Worm (Caenorhabditis elegans) whole organism, L4 larva: ENCODE measurements around the gene selt-1.1.
A peak's percentile ranks its signal among the peaks of the same experiment; 100 is the strongest.

Experiments used
- F44E2.7 ChIP-seq: fragments of 200-800 bp; sonication (Bioruptor generic); IDR thresholded peaks from 2 replicates; pipeline ENCODE4 v2.1.2; 2022; ENCODE audit warnings: missing genetic modification characterization, missing compliant biosample characterization
- T26A8.4 ChIP-seq: fragments of 200-800 bp; sonication (Bioruptor generic); IDR thresholded peaks from 2 replicates; pipeline ENCODE4 v1.3.6; 2022; ENCODE audit warnings: missing genetic modification characterization, missing compliant biosample characterization
- Y105C5A.15 ChIP-seq: fragments of 200-800 bp; sonication (Bioruptor generic); IDR thresholded peaks from 2 replicates; pipeline ENCODE4 v1.3.6; 2022; ENCODE audit warnings: missing genetic modification characterization, missing compliant biosample characterization
- ZK546.5 ChIP-seq, 2 experiments: sonication (generic microtip); optimal IDR thresholded peaks; 2 replicates each; lab custom pipeline; 2017; ENCODE audit warnings: missing biosample characterization in 2 of 2, missing genetic modification characterization in 2 of 2
- aha-1 ChIP-seq: fragments of 150-350 bp; peaks from one replicate; lab custom pipeline; 2014; ENCODE audit warnings: missing biosample characterization, missing genetic modification characterization
- arid-1 ChIP-seq: fragments of 200-800 bp; sonication (Bioruptor generic); conservative IDR thresholded peaks from 2 replicates; pipeline ENCODE4 v1.3.6; 2022; ENCODE audit warnings: missing genetic modification reagents, missing genetic modification characterization, missing compliant biosample characterization
- ceh-28 ChIP-seq: fragments of 150-350 bp; optimal IDR thresholded peaks from 2 replicates; lab custom pipeline; 2014; ENCODE audit warnings: missing biosample characterization, missing genetic modification reagents, missing genetic modification characterization
- ceh-62 ChIP-seq: sonication (generic microtip); optimal IDR thresholded peaks from 2 replicates; lab custom pipeline; 2017; ENCODE audit warnings: missing biosample characterization, missing genetic modification characterization
- ctbp-1 ChIP-seq: fragments of 200-800 bp; sonication (Bioruptor generic); IDR thresholded peaks from 2 replicates; pipeline ENCODE4 v1.3.6; 2022; ENCODE audit warnings: missing genetic modification reagents, missing genetic modification characterization, missing compliant biosample characterization
- daf-16 ChIP-seq, 3 experiments: sonication (generic microtip); optimal IDR thresholded peaks; 2 replicates each; lab custom pipeline; 2016 to 2017; ENCODE audit warnings: missing genetic modification characterization in 3 of 3, missing genetic modification reagents in 3 of 3, mild to moderate bottlenecking in 2 of 3, missing compliant biosample characterization in 2 of 3, missing biosample characterization in 1 of 3, moderate library complexity in 1 of 3
- daf-8 ChIP-seq: fragments of 200-800 bp; sonication (Bioruptor generic); IDR thresholded peaks from 2 replicates; pipeline ENCODE4 v1.3.6; 2022; ENCODE audit warnings: missing genetic modification characterization, missing compliant biosample characterization
- egl-27 ChIP-seq: sonication (generic microtip); optimal IDR thresholded peaks from 3 replicates; lab custom pipeline; 2017; ENCODE audit warnings: missing biosample characterization, missing genetic modification reagents, missing genetic modification characterization
- hlh-11 ChIP-seq: fragments of 200-800 bp; sonication (Bioruptor generic); optimal IDR thresholded peaks from 2 replicates; lab custom pipeline; 2018; ENCODE audit warnings: mild to moderate bottlenecking, missing genetic modification characterization, missing compliant biosample characterization
- hlh-30 ChIP-seq: sonication (generic microtip); optimal IDR thresholded peaks from 2 replicates; lab custom pipeline; 2017; ENCODE audit warnings: antibody characterized with exemption, mild to moderate bottlenecking, missing genetic modification characterization, missing compliant biosample characterization; ENCODE audit not compliant: insufficient read depth
- hmg-1.1 ChIP-seq: fragments of 200-800 bp; sonication (Bioruptor generic); IDR thresholded peaks from 2 replicates; pipeline ENCODE4 v1.3.6; 2022; ENCODE audit warnings: missing genetic modification reagents, missing genetic modification characterization, missing compliant biosample characterization
- lin-1 ChIP-seq: fragments of 200-800 bp; sonication (Bioruptor generic); IDR thresholded peaks from 2 replicates; pipeline ENCODE4 v1.3.6; 2022; ENCODE audit warnings: missing genetic modification reagents, missing genetic modification characterization, missing compliant biosample characterization
- lin-38 ChIP-seq: fragments of 200-800 bp; sonication (Bioruptor generic); IDR thresholded peaks from 2 replicates; pipeline ENCODE4 v1.3.6; 2022; ENCODE audit warnings: missing genetic modification reagents, missing genetic modification characterization, missing compliant biosample characterization
- madf-9 ChIP-seq: fragments of 200-800 bp; sonication (Bioruptor generic); conservative IDR thresholded peaks from 2 replicates; pipeline ENCODE4 v1.3.6; 2022; ENCODE audit warnings: missing genetic modification reagents, missing genetic modification characterization, missing compliant biosample characterization
- mdt-29 ChIP-seq: fragments of 200-800 bp; sonication (Bioruptor generic); IDR thresholded peaks from 2 replicates; pipeline ENCODE4 v1.3.6; 2022; ENCODE audit warnings: missing genetic modification reagents, missing genetic modification characterization, missing compliant biosample characterization
- mep-1 ChIP-seq: fragments of 150-350 bp; sonication (generic microtip); optimal IDR thresholded peaks from 3 replicates; lab custom pipeline; 2014; ENCODE audit warnings: missing biosample characterization, missing genetic modification characterization
- mes-2 ChIP-seq: sonication (generic microtip); optimal IDR thresholded peaks from 2 replicates; lab custom pipeline; 2016; ENCODE audit warnings: missing genotype, mild to moderate bottlenecking, missing genetic modification characterization, missing compliant biosample characterization; ENCODE audit not compliant: poor library complexity, severe bottlenecking
- nhr-25 ChIP-seq: sonication (generic microtip); optimal IDR thresholded peaks from 2 replicates; lab custom pipeline; 2017; ENCODE audit warnings: missing genetic modification characterization, mild to moderate bottlenecking, missing compliant biosample characterization, antibody characterized with exemption, moderate library complexity, borderline replicate concordance; ENCODE audit not compliant: insufficient read depth
- nhr-28 ChIP-seq: fragments of 150-350 bp; optimal IDR thresholded peaks from 2 replicates; lab custom pipeline; 2014; ENCODE audit warnings: missing biosample characterization, missing genetic modification characterization
- nhr-6 ChIP-seq: fragments of 150-350 bp; optimal IDR thresholded peaks from 2 replicates; lab custom pipeline; 2014; ENCODE audit warnings: missing biosample characterization, missing genetic modification characterization
- nhr-76 ChIP-seq: fragments of 150-350 bp; optimal IDR thresholded peaks from 2 replicates; lab custom pipeline; 2014; ENCODE audit warnings: missing biosample characterization, missing genetic modification characterization
- php-3 ChIP-seq: fragments of 200-800 bp; sonication (Bioruptor generic); IDR thresholded peaks from 2 replicates; pipeline ENCODE4 v1.3.6; 2022; ENCODE audit warnings: missing genetic modification reagents, missing genetic modification characterization, missing compliant biosample characterization
- set-16 ChIP-seq: fragments of 200-800 bp; sonication (Bioruptor generic); IDR thresholded peaks from 2 replicates; pipeline ENCODE4 v1.3.6; 2022; ENCODE audit warnings: missing genetic modification reagents, missing genetic modification characterization, missing compliant biosample characterization
- tag-97 ChIP-seq: fragments of 200-800 bp; sonication (Bioruptor generic); IDR thresholded peaks from 2 replicates; pipeline ENCODE4 v1.3.6; 2022; ENCODE audit warnings: missing genetic modification characterization, missing compliant biosample characterization
- unc-39 ChIP-seq: sonication (generic microtip); optimal IDR thresholded peaks from 2 replicates; lab custom pipeline; 2017; ENCODE audit warnings: missing biosample characterization, missing genetic modification characterization
- unc-62 ChIP-seq, 3 experiments: fragments of 150-350 bp in 1 of 3; sonication (generic microtip); optimal IDR thresholded peaks in 2 of 3; peaks in 1 of 3; 1 replicate in 1 of 3; 2 replicates in 2 of 3; lab custom pipeline; 2014 to 2017; ENCODE audit warnings: missing biosample characterization in 3 of 3, missing genetic modification characterization in 3 of 3, missing genetic modification reagents in 3 of 3, missing genotype in 1 of 3
- zip-11 ChIP-seq: fragments of 200-800 bp; sonication (Bioruptor generic); IDR thresholded peaks from 2 replicates; pipeline ENCODE4 v1.3.6; 2022; ENCODE audit warnings: missing genetic modification characterization, missing compliant biosample characterization
- zip-2 ChIP-seq: fragments of 150-350 bp; optimal IDR thresholded peaks from 2 replicates; lab custom pipeline; 2014; ENCODE audit warnings: missing biosample characterization, missing genetic modification characterization

Gene selt-1.1

DNA sequence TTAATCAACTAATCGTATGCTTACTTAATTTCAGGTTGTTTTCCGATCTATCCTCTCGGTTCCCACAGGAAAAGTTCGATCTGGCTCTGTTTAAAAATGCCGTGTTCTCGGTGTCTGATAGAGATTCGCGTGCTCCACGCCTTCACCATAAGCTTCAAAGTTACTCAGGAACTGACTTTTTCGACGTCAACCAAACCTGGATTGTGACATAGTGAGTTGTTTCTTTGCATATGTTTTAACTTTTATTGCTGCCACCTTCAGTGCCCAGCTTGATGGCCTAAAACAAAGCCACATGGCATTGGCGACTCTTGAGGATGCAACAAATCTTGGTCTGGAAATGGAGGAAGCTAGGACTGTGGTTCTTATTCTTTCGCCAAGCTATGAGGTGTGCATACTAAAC is 39.6 kb upstream of the selt-1.1 start:
- no peak for TF ChIP-seq lin-38 (GFP tag; lab: Robert Waterston, UW)
- TF ChIP-seq unc-62 (GFP tag; optimal IDR thresholded peaks at IDR 0.05 in 1 of 2; lab: Kevin White, UChicago) = peak in 1 of 2 experiments; percentile 65
- TF ChIP-seq unc-62 (tag; optimal IDR thresholded peaks at IDR 0.05; lab: Kevin White, UChicago) = no peak
- no peak for TF ChIP-seq daf-16 (GFP tag; optimal IDR thresholded peaks at IDR 0.05; lab: Kevin White, UChicago)
- no peak for TF ChIP-seq daf-16 (tag; optimal IDR thresholded peaks at IDR 0.05; lab: Kevin White, UChicago)
- no peak for TF ChIP-seq ceh-62 (tag; lab: Kevin White, UChicago)
- TF ChIP-seq zip-2 (tag; lab: Kevin White, UChicago) = no peak
- no peak for TF ChIP-seq lin-1 (GFP tag; lab: Robert Waterston, UW)
- no peak for TF ChIP-seq ceh-28
- TF ChIP-seq hmg-1.1 (GFP tag; lab: Robert Waterston, UW) = no peak

ce11 chrX:11585375-11585774 is 39.1 kb upstream of the selt-1.1 start, which contains the start of gene abts-2:
Gene abts-2 (plus strand): TSS chrX:11585675.
- no peak for TF ChIP-seq unc-39 (tag; lab: Kevin White, UChicago)
- no peak for TF ChIP-seq egl-27 (tag; lab: Kevin White, UChicago)

DNA sequence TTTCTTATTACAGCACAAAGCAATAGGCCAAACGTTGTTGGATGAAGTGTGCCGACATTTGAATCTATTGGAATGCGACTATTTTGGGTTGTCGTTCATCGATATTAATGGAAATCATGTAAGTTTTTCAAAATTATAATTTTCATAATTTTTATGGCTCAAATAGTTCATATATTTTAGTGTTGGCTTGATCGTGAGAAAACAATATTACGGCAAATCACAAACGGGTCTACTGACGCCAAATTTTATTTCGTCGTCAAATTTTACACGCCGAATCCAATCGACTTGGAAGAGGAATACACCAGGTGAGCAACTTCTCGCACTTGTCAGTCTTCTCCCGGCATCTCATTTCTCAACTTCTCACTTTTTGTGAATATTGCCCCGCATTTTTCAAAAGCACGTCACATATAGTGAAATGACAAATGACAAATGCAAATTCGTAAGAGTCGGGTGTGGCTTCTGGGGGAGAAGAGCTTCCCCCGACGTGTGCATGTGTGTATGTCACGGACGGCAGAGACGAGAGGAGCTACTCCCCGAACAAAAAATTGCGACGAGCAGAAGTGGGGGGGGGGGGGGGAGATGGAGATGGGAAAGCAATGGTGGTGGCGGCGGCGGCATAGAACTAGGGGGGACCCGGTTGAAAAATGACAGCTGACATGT is 30.3 kb upstream of the selt-1.1 start:
- peak; percentile 76 for TF ChIP-seq set-16
- TF ChIP-seq arid-1 = no peak
- TF ChIP-seq unc-62 (GFP tag; optimal IDR thresholded peaks at IDR 0.05 in 1 of 2; lab: Kevin White, UChicago) = peak in 1 of 2 experiments; percentile 98
- no peak for TF ChIP-seq unc-62 (tag; optimal IDR thresholded peaks at IDR 0.05; lab: Kevin White, UChicago)
- peak; percentile 37 for TF ChIP-seq hlh-11 (tag; lab: Kevin White, UChicago)
- TF ChIP-seq nhr-25 = no peak
- TF ChIP-seq ceh-28 = no peak
- peak; percentile 91 for TF ChIP-seq aha-1 (tag; lab: Kevin White, UChicago)
- no peak for TF ChIP-seq nhr-76 (tag; lab: Kevin White, UChicago)
- TF ChIP-seq hmg-1.1 (GFP tag; lab: Robert Waterston, UW) = 0 out of 2 replicates have a peak, but pooled peaks have one; percentile 38
- TF ChIP-seq madf-9 (GFP tag; lab: Robert Waterston, UW) = no peak
- TF ChIP-seq lin-1 (GFP tag; lab: Robert Waterston, UW) = no peak
- TF ChIP-seq tag-97 = peak; percentile 76; the same call in 1 of the 2 replicates
- no peak for TF ChIP-seq Y105C5A.15 (GFP tag; lab: Robert Waterston, UW)
- TF ChIP-seq, all 104 proteins: peak for 6

DNA sequence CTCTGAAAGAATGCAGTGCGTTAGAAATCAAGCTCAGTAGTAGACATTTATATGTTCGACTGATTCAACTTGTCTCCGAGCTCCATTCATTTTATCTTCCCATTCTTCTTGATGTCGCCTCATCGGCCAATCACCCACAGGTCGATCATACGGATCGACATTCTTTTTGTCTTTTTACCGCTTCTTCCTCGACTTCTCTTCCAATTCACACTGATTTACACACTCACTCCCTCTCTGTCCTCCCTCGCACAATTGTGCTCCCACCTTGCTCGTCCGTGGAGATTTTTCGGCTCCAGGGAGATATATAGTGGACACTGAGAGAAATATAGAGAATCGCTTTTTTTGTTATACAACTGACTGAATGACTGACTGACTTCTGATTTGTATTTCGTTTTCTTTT is 27.9 kb upstream of the selt-1.1 start:
- TF ChIP-seq aha-1 (tag; lab: Kevin White, UChicago) (peak; percentile 82), unc-62 (GFP tag; optimal IDR thresholded peaks at IDR 0.05 in 1 of 2; lab: Kevin White, UChicago) (peak in 1 of 2 experiments; percentile 98), unc-62 (tag; optimal IDR thresholded peaks at IDR 0.05; lab: Kevin White, UChicago) (no peak), nhr-6 (tag; lab: Kevin White, UChicago) (no peak)

DNA sequence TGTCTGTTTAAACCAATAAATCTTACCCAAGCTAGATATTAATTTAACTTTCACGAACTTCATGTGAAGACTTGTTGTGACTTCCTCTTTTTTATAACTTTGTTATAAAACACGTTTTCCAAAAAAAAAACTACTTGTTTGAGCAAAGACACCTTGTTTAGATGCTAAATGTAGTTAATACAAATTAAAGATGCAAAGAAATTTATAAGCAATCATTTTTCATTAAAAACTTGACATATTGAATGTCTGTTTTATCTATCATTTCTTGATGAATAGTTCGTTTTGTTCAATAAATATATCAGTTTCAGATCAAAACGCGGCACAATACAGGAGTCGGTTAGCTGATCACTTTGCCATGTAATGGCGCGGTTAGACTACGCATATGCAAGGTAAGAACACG is 25.9 kb upstream of the selt-1.1 start, which contains the start of gene frm-3:
Gene frm-3, plus strand, starts transcription at position 301 of the 400 bp plus-strand sequence.
- TF ChIP-seq daf-8 (GFP tag; lab: Robert Waterston, UW) (no peak), mdt-29 (GFP tag; lab: Robert Waterston, UW) (no peak), mes-2 (tag; lab: Kevin White, UChicago) (no peak), unc-62 (GFP tag; optimal IDR thresholded peaks at IDR 0.05 in 1 of 2; lab: Kevin White, UChicago) (peak in 1 of 2 experiments; percentile 49), unc-62 (tag; optimal IDR thresholded peaks at IDR 0.05; lab: Kevin White, UChicago) (no peak)

DNA sequence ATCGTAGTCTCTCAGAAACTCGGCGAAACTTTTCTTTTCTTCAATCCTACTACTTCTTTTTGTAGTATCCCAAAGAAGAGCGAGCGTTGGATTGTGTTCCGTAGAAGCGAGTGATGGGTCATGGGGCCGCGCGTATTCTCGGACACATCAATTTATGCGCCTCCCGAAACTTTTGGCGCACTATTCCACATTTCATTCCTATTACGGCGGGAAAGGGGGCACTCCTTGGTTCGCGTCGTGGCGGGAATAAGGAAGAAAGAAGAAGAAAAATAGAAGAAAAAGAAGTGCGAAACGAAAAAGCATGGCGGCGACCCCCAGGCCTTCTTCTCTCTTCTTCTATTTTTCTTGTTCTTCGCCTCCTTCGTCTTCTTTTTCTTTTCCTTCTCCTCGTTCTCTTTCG is 25.4 kb upstream of the selt-1.1 start:
- TF ChIP-seq ZK546.5 (tag; optimal IDR thresholded peaks at IDR 0.05; lab: Kevin White, UChicago) (no peak), php-3 (GFP tag; lab: Robert Waterston, UW) (no peak), zip-11 (GFP tag; lab: Robert Waterston, UW) (no peak), hmg-1.1 (GFP tag; lab: Robert Waterston, UW) (0 out of 2 replicates have a peak, but pooled peaks have one; percentile 16), hlh-30 (tag; lab: Kevin White, UChicago) (peak; percentile 47), mep-1 (tag; lab: Kevin White, UChicago) (no peak), F44E2.7 (GFP tag; lab: Robert Waterston, UW) (no peak), nhr-28 (no peak), ctbp-1 (GFP tag; lab: Robert Waterston, UW) (0 out of 2 replicates have a peak, but pooled peaks have one; percentile 49), T26A8.4 (no peak)
